Fruit fly (Drosophila melanogaster) Kc167 (cell line): ENCODE measurements around the gene CG43137.

Experiments
- insv ChIP-seq: fragments of >200 bp; optimal IDR thresholded peaks from 3 replicates; lab custom pipeline; 2018; ENCODE audit warnings: missing external identifiers
- ttk ChIP-seq: sonication (Bioruptor generic); optimal IDR thresholded peaks from 2 replicates; lab custom pipeline; 2017; ENCODE audit warnings: missing external identifiers

dm6 chrX:5891666-5892444 is 26.9 kb upstream of the CG43137 start:
- TF ChIP-seq insv (lab: Kevin White, UChicago) (no peak), ttk (lab: Kevin White, UChicago) (no peak)
